Fruit fly (Drosophila melanogaster): ENCODE data around the gene Pex23.

Gene Pex23

dm6 chr3L:20302081-20302630 lies at the start of gene Pex23 (continued):
- TF ChIP-seq Deaf1 (tag; optimal IDR thresholded peaks at IDR 0.05), result peak; percentile 65
- no peak for TF ChIP-seq Lim3 (GFP tag; IDR thresholded peaks at IDR 0.05)
- TF ChIP-seq CG18011 (GFP tag; optimal IDR thresholded peaks at IDR 0.05), result peak; percentile 59
- peak; percentile 65 for TF ChIP-seq stc (GFP tag; IDR thresholded peaks at IDR 0.05)
- peak; percentile 83 for TF ChIP-seq chn (GFP tag; optimal IDR thresholded peaks at IDR 0.05)
- no peak for TF ChIP-seq Neu2 (GFP tag; optimal IDR thresholded peaks at IDR 0.05; ENCODE audit: borderline replicate concordance)
- peak; percentile 89 for TF ChIP-seq YL-1 (GFP tag; optimal IDR thresholded peaks at IDR 0.05)
- peak; percentile 62 for TF ChIP-seq CG6254 (GFP tag; optimal IDR thresholded peaks at IDR 0.05)
- no peak for TF ChIP-seq Jarid2 (GFP tag; optimal IDR thresholded peaks at IDR 0.05)
- TF ChIP-seq repo (GFP tag; optimal IDR thresholded peaks at IDR 0.05), result peak; percentile 28
- peak; percentile 20 for TF ChIP-seq CG6813 (GFP tag; optimal IDR thresholded peaks at IDR 0.05)
- TF ChIP-seq pita (GFP tag; optimal IDR thresholded peaks at IDR 0.05), result no peak
- TF ChIP-seq ab (GFP tag; optimal IDR thresholded peaks at IDR 0.05), result peak; percentile 34
- TF ChIP-seq slp2 (GFP tag; optimal IDR thresholded peaks at IDR 0.05), result peak; percentile 30
- TF ChIP-seq sisA (GFP tag; IDR thresholded peaks at IDR 0.05), result peak; percentile 81
- peak; percentile 73 for TF ChIP-seq unpg (GFP tag; optimal IDR thresholded peaks at IDR 0.05)
- TF ChIP-seq sens-2 (GFP tag; IDR thresholded peaks at IDR 0.05), result no peak
- TF ChIP-seq CG4707 (GFP tag; optimal IDR thresholded peaks at IDR 0.05), result peak; percentile 21
- TF ChIP-seq CG1647 (GFP tag; optimal IDR thresholded peaks at IDR 0.05), result peak; percentile 76
- peak; percentile 99 for TF ChIP-seq Dll (GFP tag; IDR thresholded peaks at IDR 0.05; ENCODE audit: partially characterized antibody)
- TF ChIP-seq CG14965 (GFP tag; optimal IDR thresholded peaks at IDR 0.05; ENCODE audit: borderline replicate concordance), result no peak
- peak; percentile 93 for TF ChIP-seq Med (GFP tag)
- peak; percentile 73 for TF ChIP-seq CG10209 (GFP tag; optimal IDR thresholded peaks at IDR 0.05)
- TF ChIP-seq Ada2b (GFP tag; IDR thresholded peaks at IDR 0.05), result peak; percentile 80
- 0 out of 2 replicates have a peak, but pooled peaks have one; percentile 9 for TF ChIP-seq gt (GFP tag; IDR thresholded peaks at IDR 0.05)
- peak; percentile 81 for TF ChIP-seq Aef1 (GFP tag; IDR thresholded peaks at IDR 0.05)
- TF ChIP-seq CHES-1-like (GFP tag; optimal IDR thresholded peaks at IDR 0.05), result peak; percentile 75
- TF ChIP-seq CG10321 (GFP tag; IDR thresholded peaks at IDR 0.05), result peak; percentile 58
- no peak for TF ChIP-seq Lpt (GFP tag; optimal IDR thresholded peaks at IDR 0.05)
- no peak for TF ChIP-seq Hr39 (optimal IDR thresholded peaks at IDR 0.05)
- peak; percentile 22 for TF ChIP-seq CG2875 (GFP tag; optimal IDR thresholded peaks at IDR 0.05)
- peak; percentile 42 for TF ChIP-seq Dp (GFP tag; optimal IDR thresholded peaks at IDR 0.05)
- TF ChIP-seq ind (GFP tag; optimal IDR thresholded peaks at IDR 0.05), result peak; percentile 85
- no peak for TF ChIP-seq D (optimal IDR thresholded peaks at IDR 0.05)
- peak; percentile 60 for TF ChIP-seq D (GFP tag; optimal IDR thresholded peaks at IDR 0.05)
- peak; percentile 89 for TF ChIP-seq phol (tag; optimal IDR thresholded peaks at IDR 0.05)
- peak; percentile 43; the same call in 1 of the 3 replicates for TF ChIP-seq CG6175 (GFP tag; IDR thresholded peaks at IDR 0.05)
- peak; percentile 56 for TF ChIP-seq D19A (tag; optimal IDR thresholded peaks at IDR 0.05)
- TF ChIP-seq vvl (GFP tag; IDR thresholded peaks at IDR 0.05), result peak; percentile 92
- peak; percentile 46 for TF ChIP-seq jumu (GFP tag; optimal IDR thresholded peaks at IDR 0.05)
- TF ChIP-seq CG10959 (GFP tag; IDR thresholded peaks at IDR 0.05), result peak; percentile 66
- peak; percentile 94 for TF ChIP-seq CG42726 (GFP tag; IDR thresholded peaks at IDR 0.05; ENCODE audit: partially characterized antibody)
- peak; percentile 69 for TF ChIP-seq Fer1 (GFP tag; optimal IDR thresholded peaks at IDR 0.05)
- no peak for TF ChIP-seq crol (GFP tag; IDR thresholded peaks at IDR 0.05)
- TF ChIP-seq emc (GFP tag; optimal IDR thresholded peaks at IDR 0.05), result no peak
- no peak for TF ChIP-seq CG11398 (GFP tag; optimal IDR thresholded peaks at IDR 0.05)
- TF ChIP-seq CG8478 (optimal IDR thresholded peaks at IDR 0.05), result no peak
- TF ChIP-seq CG12942 (GFP tag; optimal IDR thresholded peaks at IDR 0.05), result peak; percentile 82
- TF ChIP-seq ssp (GFP tag; IDR thresholded peaks at IDR 0.05), result peak; percentile 89
- TF ChIP-seq run (tag; optimal IDR thresholded peaks at IDR 0.05), result no peak
- TF ChIP-seq Camta (GFP tag; optimal IDR thresholded peaks at IDR 0.05), result peak; percentile 72
- TF ChIP-seq vnd (GFP tag; IDR thresholded peaks at IDR 0.05; ENCODE audit: partially characterized antibody), result peak; percentile 98
